Worm (Caenorhabditis elegans) whole organism, young adult: Measurements from ENCODE around the gene Y57G7A.6.

Source experiments
- B0035.1 ChIP-seq: sonication (generic microtip); optimal IDR thresholded peaks from 2 replicates; lab custom pipeline; 2016; ENCODE audit warnings: missing genetic modification characterization, mild to moderate bottlenecking, missing compliant biosample characterization, missing genotype, missing genetic modification reagents
- C06A6.2 ChIP-seq: fragments of 200-800 bp; sonication (Bioruptor generic); conservative IDR thresholded peaks from 2 replicates; pipeline ENCODE4 v1.3.6; 2022; ENCODE audit warnings: missing genetic modification characterization, missing compliant biosample characterization
- F23B12.7 ChIP-seq: sonication (generic microtip); optimal IDR thresholded peaks from 2 replicates; lab custom pipeline; 2017; ENCODE audit warnings: missing genetic modification characterization, mild to moderate bottlenecking, missing compliant biosample characterization, antibody characterized with exemption, moderate library complexity; ENCODE audit not compliant: insufficient read depth
- F33H1.4 ChIP-seq: fragments of 200-800 bp; sonication (Bioruptor generic); IDR thresholded peaks from 2 replicates; pipeline ENCODE4 v1.3.6; 2022; ENCODE audit warnings: missing genetic modification reagents, missing genetic modification characterization, missing compliant biosample characterization
- F37B4.10 ChIP-seq: fragments of 200-800 bp; sonication (Bioruptor generic); IDR thresholded peaks from 2 replicates; pipeline ENCODE4 v1.3.6; 2022; ENCODE audit warnings: missing genetic modification characterization, missing compliant biosample characterization
- F49E8.2 ChIP-seq: sonication (generic microtip); optimal IDR thresholded peaks from 3 replicates; lab custom pipeline; 2017; ENCODE audit warnings: missing genetic modification characterization, mild to moderate bottlenecking, missing compliant biosample characterization, antibody characterized with exemption, moderate library complexity; ENCODE audit not compliant: insufficient read depth
- F52B5.7 ChIP-seq: sonication (generic microtip); optimal IDR thresholded peaks from 2 replicates; lab custom pipeline; 2016; ENCODE audit warnings: mild to moderate bottlenecking, missing genetic modification characterization, missing compliant biosample characterization
- F55B11.4 ChIP-seq: sonication (generic microtip); optimal IDR thresholded peaks from 2 replicates; lab custom pipeline; 2016; ENCODE audit warnings: missing compliant biosample characterization, missing genetic modification characterization, borderline replicate concordance; ENCODE audit not compliant: insufficient read depth
- K11D2.4 ChIP-seq: fragments of 200-800 bp; sonication (Bioruptor generic); IDR thresholded peaks from 2 replicates; pipeline ENCODE4 v1.3.6; 2022; ENCODE audit warnings: missing genetic modification reagents, missing genetic modification characterization, missing compliant biosample characterization
- Y95B8A.8 ChIP-seq: fragments of 200-800 bp; sonication (Bioruptor generic); IDR thresholded peaks from 2 replicates; pipeline ENCODE4 v1.3.6; 2022; ENCODE audit warnings: missing genetic modification reagents, missing genetic modification characterization, missing compliant biosample characterization
- ccch-3 ChIP-seq: fragments of 200-800 bp; sonication (Bioruptor generic); optimal IDR thresholded peaks from 2 replicates; lab custom pipeline; 2018; ENCODE audit warnings: mild to moderate bottlenecking, missing genetic modification characterization, missing compliant biosample characterization
- cebp-1 ChIP-seq, 2 experiments: fragments of 200-800 bp in 1 of 2; sonication (Bioruptor generic) in 1 of 2; sonication (generic microtip) in 1 of 2; IDR thresholded peaks in 1 of 2; optimal IDR thresholded peaks in 1 of 2; 2 replicates each; pipeline versions ENCODE4 v1.3.6 to Lab custom; 2017 to 2022; ENCODE audit warnings: missing compliant biosample characterization in 2 of 2, missing genetic modification characterization in 2 of 2, mild to moderate bottlenecking in 1 of 2, missing genetic modification reagents in 1 of 2, moderate library complexity in 1 of 2
- cebp-2 ChIP-seq: fragments of 200-800 bp; sonication (Bioruptor generic); IDR thresholded peaks from 2 replicates; pipeline ENCODE4 v1.3.6; 2022; ENCODE audit warnings: missing genetic modification characterization, missing compliant biosample characterization
- ceh-100 ChIP-seq: fragments of 200-800 bp; sonication (Bioruptor generic); IDR thresholded peaks from 2 replicates; pipeline ENCODE4 v1.3.6; 2022; ENCODE audit warnings: missing genetic modification reagents, missing genetic modification characterization, missing compliant biosample characterization
- ceh-79 ChIP-seq: sonication (generic microtip); optimal IDR thresholded peaks from 2 replicates; lab custom pipeline; 2017; ENCODE audit warnings: mild to moderate bottlenecking, missing genetic modification characterization, missing compliant biosample characterization
- die-1 ChIP-seq: sonication (generic microtip); optimal IDR thresholded peaks from 2 replicates; lab custom pipeline; 2016; ENCODE audit warnings: missing genotype, mild to moderate bottlenecking, missing genetic modification characterization, missing compliant biosample characterization
- egl-44 ChIP-seq: fragments of 200-800 bp; sonication (Bioruptor generic); IDR thresholded peaks from 2 replicates; pipeline ENCODE4 v1.3.6; 2022; ENCODE audit warnings: missing genetic modification reagents, missing genetic modification characterization, missing compliant biosample characterization
- ekl-4 ChIP-seq: fragments of 200-800 bp; sonication (Bioruptor generic); IDR thresholded peaks from 2 replicates; pipeline ENCODE4 v1.3.6; 2022; ENCODE audit warnings: missing genetic modification reagents, missing genetic modification characterization, missing compliant biosample characterization
- ets-4 ChIP-seq: fragments of 200-800 bp; sonication (Bioruptor generic); optimal IDR thresholded peaks from 2 replicates; lab custom pipeline; 2018; ENCODE audit warnings: mild to moderate bottlenecking, missing genetic modification characterization, missing compliant biosample characterization
- gei-17 ChIP-seq: fragments of 200-800 bp; sonication (Bioruptor generic); optimal IDR thresholded peaks from 2 replicates; lab custom pipeline; 2018; ENCODE audit warnings: mild to moderate bottlenecking, missing genetic modification characterization, missing compliant biosample characterization
- him-1 ChIP-seq: sonication (generic microtip); optimal IDR thresholded peaks from 2 replicates; lab custom pipeline; 2016; ENCODE audit warnings: missing genotype, missing genetic modification reagents, missing genetic modification characterization, missing compliant biosample characterization
- hlh-26 ChIP-seq: fragments of 200-800 bp; sonication (Bioruptor generic); conservative IDR thresholded peaks from 2 replicates; pipeline ENCODE4 v1.3.6; 2022; ENCODE audit warnings: missing genetic modification reagents, missing genetic modification characterization, missing compliant biosample characterization
- hrde-1 ChIP-seq: sonication (generic microtip); optimal IDR thresholded peaks from 2 replicates; lab custom pipeline; 2016; ENCODE audit warnings: missing genetic modification characterization, mild to moderate bottlenecking, missing compliant biosample characterization, moderate library complexity, missing genotype, missing genetic modification reagents, borderline replicate concordance
- lag-1 ChIP-seq: fragments of 200-800 bp; sonication (Bioruptor generic); IDR thresholded peaks from 2 replicates; pipeline ENCODE4 v1.3.6; 2022; ENCODE audit warnings: missing genetic modification reagents, missing genetic modification characterization, missing compliant biosample characterization
- let-607 ChIP-seq, 2 experiments: fragments of 200-800 bp in 1 of 2; sonication (Bioruptor generic) in 1 of 2; sonication (generic microtip) in 1 of 2; optimal IDR thresholded peaks; 2 replicates each; lab custom pipeline; 2016 to 2018; ENCODE audit warnings: mild to moderate bottlenecking in 2 of 2, missing compliant biosample characterization in 2 of 2, missing genetic modification characterization in 2 of 2, moderate library complexity in 2 of 2, missing genotype in 1 of 2
- lin-35 ChIP-seq, 3 experiments: fragments of 150-350 bp in 2 of 3; sonication (generic microtip) in 1 of 3; optimal IDR thresholded peaks; 2 replicates each; lab custom pipeline; 2014 to 2018; ENCODE audit warnings: missing biosample characterization in 3 of 3, missing genetic modification characterization in 3 of 3, missing genetic modification reagents in 3 of 3
- lsl-1 ChIP-seq: fragments of 200-800 bp; sonication (Bioruptor generic); optimal IDR thresholded peaks from 2 replicates; lab custom pipeline; 2018; ENCODE audit warnings: mild to moderate bottlenecking, missing genetic modification characterization, moderate library complexity, missing compliant biosample characterization
- madf-10 ChIP-seq: sonication (generic microtip); optimal IDR thresholded peaks from 2 replicates; lab custom pipeline; 2016; ENCODE audit warnings: mild to moderate bottlenecking, missing genetic modification characterization, missing compliant biosample characterization
- mxl-1 ChIP-seq: sonication (generic microtip); optimal IDR thresholded peaks from 2 replicates; lab custom pipeline; 2016; ENCODE audit warnings: missing genetic modification characterization, missing compliant biosample characterization
- nfya-1 ChIP-seq: sonication (generic microtip); optimal IDR thresholded peaks from 2 replicates; lab custom pipeline; 2017; ENCODE audit warnings: antibody characterized with exemption, missing compliant biosample characterization, missing genetic modification characterization, borderline replicate concordance; ENCODE audit not compliant: insufficient read depth
- nhr-27 ChIP-seq: fragments of 200-800 bp; sonication (Bioruptor generic); optimal IDR thresholded peaks from 2 replicates; lab custom pipeline; 2018; ENCODE audit warnings: mild to moderate bottlenecking, missing genetic modification characterization, moderate library complexity, missing compliant biosample characterization
- nhr-80 ChIP-seq: sonication (generic microtip); optimal IDR thresholded peaks from 2 replicates; lab custom pipeline; 2016; ENCODE audit warnings: missing genetic modification characterization, missing compliant biosample characterization
- pha-4 ChIP-seq: fragments of 150-350 bp; sonication (generic microtip); optimal IDR thresholded peaks from 2 replicates; lab custom pipeline; 2014; ENCODE audit warnings: missing biosample characterization, missing genetic modification reagents, missing genetic modification characterization
- repo-1 ChIP-seq: sonication (generic microtip); optimal IDR thresholded peaks from 2 replicates; lab custom pipeline; 2017; ENCODE audit warnings: mild to moderate bottlenecking, missing genetic modification characterization, missing compliant biosample characterization
- rpc-1 ChIP-seq, 2 experiments: fragments of 150-350 bp in 1 of 2; sonication (generic microtip) in 1 of 2; optimal IDR thresholded peaks; 2 replicates each; lab custom pipeline; 2014 to 2018; ENCODE audit warnings: missing biosample characterization in 1 of 2, missing genetic modification characterization in 1 of 2, missing genetic modification reagents in 1 of 2, missing genotype in 1 of 2
- tbp1 ChIP-seq: fragments of 200-800 bp; sonication (Bioruptor generic); optimal IDR thresholded peaks from 2 replicates; lab custom pipeline; 2018; ENCODE audit warnings: mild to moderate bottlenecking, missing genetic modification characterization, missing compliant biosample characterization
- tbx-9 ChIP-seq: sonication (generic microtip); optimal IDR thresholded peaks from 2 replicates; lab custom pipeline; 2016; ENCODE audit warnings: borderline replicate concordance, missing genetic modification characterization, inconsistent platforms, missing compliant biosample characterization
- unc-62 ChIP-seq: fragments of 150-350 bp; optimal IDR thresholded peaks from 2 replicates; lab custom pipeline; 2014; ENCODE audit warnings: missing biosample characterization, missing genetic modification reagents, missing genetic modification characterization
- zfh-2 ChIP-seq: fragments of 200-800 bp; sonication (Bioruptor generic); conservative IDR thresholded peaks from 2 replicates; pipeline ENCODE4 v1.3.6; 2022; ENCODE audit warnings: missing genetic modification reagents, missing genetic modification characterization, missing compliant biosample characterization
- zim-3 ChIP-seq: sonication (generic microtip); optimal IDR thresholded peaks from 2 replicates; lab custom pipeline; 2017; ENCODE audit warnings: mild to moderate bottlenecking, missing genetic modification characterization, moderate library complexity, missing compliant biosample characterization
- ztf-18 ChIP-seq: sonication (generic microtip); optimal IDR thresholded peaks from 2 replicates; lab custom pipeline; 2016; ENCODE audit warnings: missing genotype, mild to moderate bottlenecking, missing genetic modification characterization, missing compliant biosample characterization
- ztf-26 ChIP-seq: sonication (generic microtip); optimal IDR thresholded peaks from 2 replicates; lab custom pipeline; 2017; ENCODE audit warnings: missing genetic modification characterization, missing compliant biosample characterization
- ztf-28 ChIP-seq: fragments of 200-800 bp; sonication (Bioruptor generic); IDR thresholded peaks from 2 replicates; pipeline ENCODE4 v1.3.6; 2022; ENCODE audit warnings: missing genetic modification reagents, missing genetic modification characterization, missing compliant biosample characterization
- ztf-3 ChIP-seq: fragments of 200-800 bp; sonication (Bioruptor generic); optimal IDR thresholded peaks from 2 replicates; lab custom pipeline; 2018; ENCODE audit warnings: mild to moderate bottlenecking, missing genetic modification characterization, missing compliant biosample characterization

The Y57G7A.6 gene

DNA sequence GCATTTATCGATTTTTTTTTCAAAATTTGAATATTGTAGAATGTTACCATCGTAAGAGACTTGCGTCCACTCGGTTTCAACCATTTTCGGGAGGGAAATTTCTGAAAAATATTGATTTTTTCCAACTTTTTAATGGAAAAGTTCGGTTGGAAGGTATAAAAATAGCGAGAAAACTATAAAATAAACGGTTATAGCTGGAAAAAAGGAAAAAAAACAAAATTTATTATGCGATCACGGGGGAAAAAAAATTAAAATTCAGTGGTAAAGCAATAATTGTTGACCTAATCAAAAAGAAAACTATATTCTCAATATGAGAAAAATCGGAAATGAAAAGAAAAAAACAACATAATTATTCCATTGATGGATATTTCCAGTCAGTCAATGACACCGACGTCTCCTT, 20.6 kb upstream of the Y57G7A.6 start, which contains the start of gene emc-2:
Gene emc-2 (minus strand): TSS at position 101 of the 400 bp plus-strand sequence.
- TF ChIP-seq F55B11.4 (tag; lab: Kevin White, UChicago) (no peak), rpc-1 (optimal IDR thresholded peaks at IDR 0.05; lab: Kevin White, UChicago) (no peak), rpc-1 (tag; optimal IDR thresholded peaks at IDR 0.05; lab: Kevin White, UChicago) (no peak), C06A6.2 (GFP tag; lab: Robert Waterston, UW) (no peak), F23B12.7 (tag; lab: Kevin White, UChicago) (no peak), cebp-1 (GFP tag; IDR thresholded peaks at IDR 0.05; lab: Robert Waterston, UW) (no peak), cebp-1 (tag; optimal IDR thresholded peaks at IDR 0.05; lab: Kevin White, UChicago) (no peak), zim-3 (tag; lab: Kevin White, UChicago) (no peak), Y95B8A.8 (no peak), F33H1.4 (GFP tag; lab: Robert Waterston, UW) (no peak), lsl-1 (GFP tag; lab: Kevin White, UChicago) (no peak), pha-4 (tag; lab: Kevin White, UChicago) (no peak), gei-17 (no peak), lin-35 (GFP tag; optimal IDR thresholded peaks at IDR 0.05; lab: Kevin White, UChicago) (no peak), K11D2.4 (GFP tag; lab: Robert Waterston, UW) (no peak), let-607 (tag; optimal IDR thresholded peaks at IDR 0.05; lab: Kevin White, UChicago) (no peak), madf-10 (tag; lab: Kevin White, UChicago) (no peak), die-1 (tag; lab: Kevin White, UChicago) (no peak), ceh-100 (GFP tag; lab: Robert Waterston, UW) (no peak), ztf-18 (tag; lab: Kevin White, UChicago) (no peak), egl-44 (GFP tag; lab: Robert Waterston, UW) (no peak)

DNA sequence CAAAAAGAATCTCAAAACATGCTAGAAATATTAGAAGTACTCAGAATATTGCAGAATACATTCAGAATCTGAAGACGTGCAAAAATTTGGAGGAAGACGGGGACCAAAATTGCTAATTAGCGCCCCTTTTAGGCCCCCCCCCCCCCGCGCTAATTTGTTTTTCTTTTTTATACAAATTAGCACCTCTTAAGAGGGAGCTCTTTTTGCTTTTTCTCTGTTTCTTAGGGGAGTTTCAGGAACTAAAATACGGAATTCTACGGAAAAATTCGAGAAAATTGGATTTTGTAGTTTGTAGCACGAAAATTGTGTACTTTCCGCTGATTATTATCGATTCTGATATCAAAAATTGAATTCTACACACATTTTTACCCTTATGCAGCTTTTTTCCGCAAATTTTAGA, 16.1 kb upstream of the Y57G7A.6 start, which contains the start of gene glb-31:
Gene glb-31 (minus strand): TSS at position 101 of the 400 bp plus-strand sequence.
- TF ChIP-seq hrde-1 (tag; lab: Kevin White, UChicago) (no peak), ztf-3 (GFP tag; lab: Kevin White, UChicago) (no peak), F37B4.10 (GFP tag; lab: Robert Waterston, UW) (no peak), K11D2.4 (GFP tag; lab: Robert Waterston, UW) (no peak), nhr-27 (tag; lab: Kevin White, UChicago) (no peak), lag-1 (GFP tag; lab: Robert Waterston, UW) (no peak), ets-4 (GFP tag; lab: Kevin White, UChicago) (no peak), ceh-79 (tag; lab: Kevin White, UChicago) (no peak), hlh-26 (GFP tag; lab: Robert Waterston, UW) (no peak), zfh-2 (GFP tag; lab: Robert Waterston, UW) (no peak), nhr-80 (tag; lab: Kevin White, UChicago) (no peak), ztf-26 (tag; lab: Kevin White, UChicago) (no peak), cebp-2 (no peak), F49E8.2 (tag; lab: Kevin White, UChicago) (no peak)

DNA sequence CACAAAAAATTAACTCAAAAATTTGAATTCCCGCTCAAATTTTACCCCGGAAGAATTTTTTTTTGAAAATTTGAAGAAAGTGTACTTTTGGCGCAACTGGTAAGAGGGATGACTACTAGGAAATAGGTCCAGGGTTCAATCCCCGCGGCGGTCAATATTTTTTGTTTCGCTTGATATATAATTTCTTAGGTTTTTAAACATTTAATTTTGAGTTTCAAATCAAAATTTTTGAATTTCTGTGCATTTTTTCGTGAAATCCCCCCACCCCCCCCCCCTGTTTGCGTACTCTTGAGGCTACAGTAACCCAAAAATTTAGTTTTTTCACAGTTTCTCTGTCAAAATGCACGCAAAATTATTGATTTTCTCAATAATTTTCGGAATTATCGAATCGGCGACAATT, 12.8 kb upstream of the Y57G7A.6 start, which contains the start of gene Y57G7A.1:
Gene Y57G7A.1 (plus strand): TSS at position 301 of the 400 bp plus-strand sequence.
- no peak for TF ChIP-seq ztf-28 (GFP tag; lab: Robert Waterston, UW)
- no peak for TF ChIP-seq ekl-4 (GFP tag; lab: Robert Waterston, UW)
- no peak for TF ChIP-seq mxl-1
- no peak for TF ChIP-seq nfya-1 (tag; lab: Kevin White, UChicago)
- peak; percentile 7 for TF ChIP-seq rpc-1 (optimal IDR thresholded peaks at IDR 0.05; lab: Kevin White, UChicago)
- TF ChIP-seq rpc-1 (tag; optimal IDR thresholded peaks at IDR 0.05; lab: Kevin White, UChicago), result peak; percentile 48
- no peak for TF ChIP-seq him-1
- no peak for TF ChIP-seq ccch-3 (GFP tag; lab: Kevin White, UChicago)
- TF ChIP-seq F52B5.7, result no peak
- no peak for TF ChIP-seq gei-17
- TF ChIP-seq B0035.1, result no peak
- peak; percentile 31 for TF ChIP-seq tbp1
- no peak for TF ChIP-seq repo-1 (tag; lab: Kevin White, UChicago)
- TF ChIP-seq tbx-9, result no peak
- TF ChIP-seq unc-62 (GFP tag; lab: Kevin White, UChicago), result no peak
